Worm (Caenorhabditis elegans) whole organism, L3 larva: Measurements from ENCODE around the gene fbxa-9.

Source experiments
- elt-2 ChIP-seq: sonication (generic microtip); optimal IDR thresholded peaks from 2 replicates; lab custom pipeline; 2016; ENCODE audit warnings: missing genetic modification reagents, mild to moderate bottlenecking, missing genetic modification characterization, missing compliant biosample characterization
- skn-1 ChIP-seq: fragments of 150-350 bp; optimal IDR thresholded peaks from 2 replicates; lab custom pipeline; 2014; ENCODE audit warnings: missing biosample characterization, missing genetic modification characterization

DNA sequence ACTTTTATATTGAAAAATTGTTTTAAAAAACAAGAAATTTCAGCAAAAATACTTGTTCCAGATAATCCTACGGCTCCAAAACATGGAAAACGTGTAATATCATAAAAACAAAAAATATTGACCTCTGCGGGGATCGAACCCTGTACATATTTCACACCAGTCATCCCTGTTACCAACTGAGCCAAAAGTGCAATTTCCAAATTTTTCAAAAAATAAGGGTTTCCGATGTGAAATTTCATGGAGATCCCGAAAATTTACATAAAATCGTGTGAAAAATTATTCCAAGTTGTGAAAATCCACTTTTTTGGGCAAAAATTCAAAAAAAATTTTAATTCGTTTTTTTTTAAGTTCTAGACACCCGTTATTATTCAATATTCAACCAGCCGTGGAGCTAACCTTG, 37.7 kb downstream of the fbxa-9 start:
- TF ChIP-seq skn-1 (tag; lab: Kevin White, UChicago) (no peak), elt-2 (tag; lab: Kevin White, UChicago) (no peak)
